Fruit fly (Drosophila melanogaster): ENCODE data around the gene CG13930.

- no peak for TF ChIP-seq gl (tag; optimal IDR thresholded peaks at IDR 0.05)
- no peak for TF ChIP-seq fd96Ca (GFP tag; IDR thresholded peaks at IDR 0.05)
- no peak for TF ChIP-seq Snoo (tag; optimal IDR thresholded peaks at IDR 0.05)
- TF ChIP-seq CG32121 (GFP tag; IDR thresholded peaks at IDR 0.05): no peak
- no peak for TF ChIP-seq CG9948 (tag; optimal IDR thresholded peaks at IDR 0.05)
- TF ChIP-seq CG4496 (GFP tag; IDR thresholded peaks at IDR 0.05): no peak
- TF ChIP-seq Pif1B (GFP tag; optimal IDR thresholded peaks at IDR 0.05): no peak
- TF ChIP-seq CG14655 (GFP tag; optimal IDR thresholded peaks at IDR 0.05): no peak
- no peak for TF ChIP-seq D1 (tag; optimal IDR thresholded peaks at IDR 0.05)
- TF ChIP-seq CG8301 (tag; optimal IDR thresholded peaks at IDR 0.05): no peak
- TF ChIP-seq CG15710 (tag; optimal IDR thresholded peaks at IDR 0.05): peak; percentile 63
- no peak for TF ChIP-seq EcR (GFP tag; optimal IDR thresholded peaks at IDR 0.05)
Observed at dm6 chr3L:1711218-1711617, 38.7 kb upstream of the CG13930 start.
